Fruit fly (Drosophila melanogaster): ENCODE data around the gene spi.

Gene spi

DNA sequence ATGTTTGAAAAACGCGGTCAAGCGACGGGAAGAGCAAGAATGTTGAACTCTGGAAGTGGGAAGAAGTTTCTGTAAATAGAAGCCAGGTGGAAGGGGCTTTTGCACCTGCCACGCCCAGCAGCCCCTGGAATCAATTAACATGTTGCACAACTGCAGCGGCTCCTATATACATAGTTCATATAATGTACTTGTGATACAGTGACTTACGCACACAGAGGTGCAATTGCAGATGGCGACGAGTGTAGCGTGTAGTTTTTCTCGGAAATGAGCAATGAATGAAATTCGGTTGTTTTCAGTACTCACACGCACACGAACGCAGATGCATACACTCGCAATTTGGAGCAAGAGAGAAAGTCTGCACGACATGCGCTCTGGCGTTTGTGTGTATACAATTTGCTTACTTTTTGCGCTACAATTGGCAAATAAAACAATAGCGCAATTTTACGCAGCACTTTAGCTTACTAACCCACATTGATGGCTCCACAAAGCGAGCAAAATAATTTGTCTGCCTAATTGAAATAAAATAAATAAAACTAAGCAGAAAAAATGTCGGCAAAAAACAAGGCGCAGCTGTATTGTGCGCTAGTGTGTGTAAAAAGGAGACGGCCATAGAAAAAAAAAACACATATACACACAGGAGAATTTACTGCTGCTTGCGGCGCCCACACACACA is 680 bp downstream of the spi start (continued):
- peak; percentile 2 for TF ChIP-seq CG4282 (GFP tag; optimal IDR thresholded peaks at IDR 0.05)
- peak in 1 of 2 experiments; percentile 1 for TF ChIP-seq bsh (GFP tag; optimal IDR thresholded peaks at IDR 0.05)
- TF ChIP-seq Pdp1 (GFP tag; optimal IDR thresholded peaks at IDR 0.05) = peak in 1 of 2 experiments; percentile 91
- TF ChIP-seq CG17802 (tag; optimal IDR thresholded peaks at IDR 0.05) = no peak
- no peak for TF ChIP-seq CG8290 (GFP tag; optimal IDR thresholded peaks at IDR 0.05)
- TF ChIP-seq CG8290 (tag; optimal IDR thresholded peaks at IDR 0.05) = peak in 1 of 2 experiments; percentile 11
- TF ChIP-seq pnt (GFP tag; optimal IDR thresholded peaks at IDR 0.05) = peak; percentile 10
- no peak for TF ChIP-seq CG10321 (GFP tag; IDR thresholded peaks at IDR 0.05)
- TF ChIP-seq cg (GFP tag; optimal IDR thresholded peaks at IDR 0.05) = peak; percentile 81
- no peak for TF ChIP-seq ham (GFP tag; IDR thresholded peaks at IDR 0.05)
- TF ChIP-seq Trl (optimal IDR thresholded peaks at IDR 0.05) = peak; percentile 48 to 77
- TF ChIP-seq Trl (GFP tag; optimal IDR thresholded peaks at IDR 0.05) = no peak
- peak; percentile 10 for TF ChIP-seq Asciz (GFP tag; optimal IDR thresholded peaks at IDR 0.05)
- TF ChIP-seq pzg (GFP tag; optimal IDR thresholded peaks at IDR 0.05) = no peak
- peak; percentile 5 for TF ChIP-seq Blimp-1 (GFP tag; optimal IDR thresholded peaks at IDR 0.05)
- TF ChIP-seq YL-1 (GFP tag; optimal IDR thresholded peaks at IDR 0.05) = peak; percentile 18
- TF ChIP-seq CG6683 (GFP tag; optimal IDR thresholded peaks at IDR 0.05) = no peak
- peak; percentile 93 for TF ChIP-seq CG15479 (GFP tag; optimal IDR thresholded peaks at IDR 0.05)
- TF ChIP-seq sens (GFP tag) = peak; percentile 73
- TF ChIP-seq tll (GFP tag; optimal IDR thresholded peaks at IDR 0.05) = peak in 1 of 2 experiments; percentile 60
- no peak for TF ChIP-seq CG6272 (GFP tag; IDR thresholded peaks at IDR 0.05)
- TF ChIP-seq BtbVII (GFP tag; optimal IDR thresholded peaks at IDR 0.05) = peak; percentile 49
- TF ChIP-seq MESR4 (GFP tag; optimal IDR thresholded peaks at IDR 0.05) = no peak
- TF ChIP-seq Sin3A (optimal IDR thresholded peaks at IDR 0.05) = no peak
- TF ChIP-seq gcm2 (GFP tag; optimal IDR thresholded peaks at IDR 0.05) = no peak
- TF ChIP-seq btn (GFP tag; optimal IDR thresholded peaks at IDR 0.05) = peak; percentile 3
- no peak for TF ChIP-seq Dip2 (GFP tag; IDR thresholded peaks at IDR 0.05)
- TF ChIP-seq CG8478 (optimal IDR thresholded peaks at IDR 0.05) = peak; percentile 42
- peak; percentile 88 for TF ChIP-seq kni (GFP tag; optimal IDR thresholded peaks at IDR 0.05)
- no peak; the same call in 1 of the 2 replicates for TF ChIP-seq Xrp1 (GFP tag; IDR thresholded peaks at IDR 0.05)
- peak; percentile 88 for TF ChIP-seq ewg (GFP tag; optimal IDR thresholded peaks at IDR 0.05)
- TF ChIP-seq HLHmδ (GFP tag; optimal IDR thresholded peaks at IDR 0.05) = peak; percentile 17
- no peak for TF ChIP-seq gfzf (GFP tag; optimal IDR thresholded peaks at IDR 0.05)
- peak; percentile 38 for TF ChIP-seq lbe (GFP tag; optimal IDR thresholded peaks at IDR 0.05)
- TF ChIP-seq CG32767 (GFP tag; IDR thresholded peaks at IDR 0.05) = peak; percentile 68
- no peak for TF ChIP-seq CG7357 (GFP tag; IDR thresholded peaks at IDR 0.05)
- peak; percentile 40 for TF ChIP-seq ac (GFP tag; optimal IDR thresholded peaks at IDR 0.05)
- peak; percentile 9 for TF ChIP-seq CG2116 (GFP tag; optimal IDR thresholded peaks at IDR 0.05)
- peak; percentile 39; the same call in 1 of the 2 replicates for TF ChIP-seq nerfin-2 (GFP tag; IDR thresholded peaks at IDR 0.05; ENCODE audit: partially characterized antibody)
- TF ChIP-seq Stat92E (GFP tag; optimal IDR thresholded peaks at IDR 0.05) = peak in 1 of 3 experiments; percentile 93
